Worm (Caenorhabditis elegans): ENCODE data around the gene delm-1.

DNA sequence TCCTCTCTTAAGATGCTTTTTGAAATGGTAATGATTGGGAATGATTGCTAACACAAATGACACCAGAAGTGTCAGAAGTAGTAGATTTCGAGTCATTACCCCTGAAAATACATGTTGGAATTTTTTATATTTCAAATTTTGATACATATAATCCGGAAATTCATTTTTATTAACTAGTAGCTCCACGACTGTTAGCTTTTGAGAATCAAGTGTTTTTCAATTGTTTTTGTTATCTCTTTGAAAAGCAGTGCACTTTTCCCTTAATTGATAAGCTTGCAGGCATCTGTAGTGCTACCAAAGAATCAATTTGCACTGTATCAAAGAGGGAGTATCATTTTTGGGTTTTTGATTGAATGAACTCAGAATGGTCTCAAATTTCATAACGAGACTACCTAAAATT is 29.8 kb upstream of the delm-1 start, which contains the start of gene pcp-2:
- TF ChIP-seq pha-4 (tag; optimal IDR thresholded peaks at IDR 0.05) (no peak), lsl-1 (GFP tag; optimal IDR thresholded peaks at IDR 0.05) (no peak), rpc-1 (optimal IDR thresholded peaks at IDR 0.05) (no peak), rpc-1 (tag; optimal IDR thresholded peaks at IDR 0.05) (no peak), unc-62 (GFP tag; optimal IDR thresholded peaks at IDR 0.05) (no peak), nfya-1 (tag; optimal IDR thresholded peaks at IDR 0.05; ENCODE audit: borderline replicate concordance, insufficient read depth) (no peak), ceh-27 (GFP tag; optimal IDR thresholded peaks at IDR 0.05) (no peak), lin-54 (GFP tag; optimal IDR thresholded peaks at IDR 0.05) (no peak)

Measured in whole organism, young adult.